Worm (Caenorhabditis elegans): ENCODE results near the gene F55G11.1.

DNA sequence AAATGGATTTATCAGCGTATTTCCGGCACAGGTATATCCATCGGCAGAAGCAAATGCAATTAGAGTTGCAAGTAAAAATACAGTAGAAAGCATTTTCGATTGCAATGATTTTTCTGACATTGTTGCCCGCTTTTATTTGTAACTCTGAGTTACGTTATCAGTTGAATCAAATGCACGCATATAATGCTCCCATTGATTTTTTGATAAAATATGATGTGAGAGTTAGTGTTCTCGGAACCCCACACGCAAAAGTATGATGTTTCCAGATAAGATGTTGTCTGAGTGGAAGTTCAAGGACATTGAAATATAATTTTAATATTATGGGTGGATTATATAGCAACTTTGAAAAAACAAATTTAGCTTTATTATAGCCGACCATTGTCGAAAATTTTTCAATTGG lies 34.4 kb downstream of the F55G11.1 start, which contains the start of gene K08D8.5:
- TF ChIP-seq him-1 (tag; optimal IDR thresholded peaks at IDR 0.05) (no peak), dao-5 (tag; optimal IDR thresholded peaks at IDR 0.05) (no peak)
